Fruit fly (Drosophila melanogaster): ENCODE data around the gene Sfp26Ad.

Gene Sfp26Ad

dm6 chr2L:5923603-5924138 lies 19.4 kb downstream of the Sfp26Ad start, which contains the start of gene CG9016:
TSS of gene CG9016 (minus strand) at chr2L:5923653.
- TF ChIP-seq svp (GFP tag): peak; percentile 6
- TF ChIP-seq CG7368 (GFP tag; optimal IDR thresholded peaks at IDR 0.05): peak; percentile 52
- TF ChIP-seq Eip78C (GFP tag): no peak

- TF ChIP-seq CG9139 (GFP tag; optimal IDR thresholded peaks at IDR 0.05) (no peak), Eip93F (GFP tag; optimal IDR thresholded peaks at IDR 0.05) (no peak), CG10631 (GFP tag; optimal IDR thresholded peaks at IDR 0.05) (no peak), lz (GFP tag; optimal IDR thresholded peaks at IDR 0.05) (no peak), CG15336 (GFP tag; IDR thresholded peaks at IDR 0.05) (no peak), CG6276 (GFP tag; optimal IDR thresholded peaks at IDR 0.05) (no peak), CG32006 (GFP tag; optimal IDR thresholded peaks at IDR 0.05) (no peak), esn (GFP tag; optimal IDR thresholded peaks at IDR 0.05) (no peak), fd85E (GFP tag; optimal IDR thresholded peaks at IDR 0.05) (no peak), Gug (GFP tag; IDR thresholded peaks at IDR 0.05) (no peak), pdm3 (GFP tag; optimal IDR thresholded peaks at IDR 0.05) (no peak), cyc (GFP tag; optimal IDR thresholded peaks at IDR 0.05) (no peak), Hr39 (GFP tag; optimal IDR thresholded peaks at IDR 0.05) (no peak), CG11902 (GFP tag; optimal IDR thresholded peaks at IDR 0.05) (no peak), Blimp-1 (GFP tag; optimal IDR thresholded peaks at IDR 0.05) (no peak), Met (GFP tag; optimal IDR thresholded peaks at IDR 0.05) (no peak), acj6 (GFP tag; optimal IDR thresholded peaks at IDR 0.05) (no peak), Eip75B (GFP tag; optimal IDR thresholded peaks at IDR 0.05) (no peak), Sox14 (GFP tag; optimal IDR thresholded peaks at IDR 0.05) (no peak), fkh (GFP tag; optimal IDR thresholded peaks at IDR 0.05) (no peak)
Measured at dm6 chr2L:5910189-5910588, 32.9 kb downstream of the Sfp26Ad start, which contains the start of gene CG14000. TSS of gene CG14000 (minus strand) at chr2L:5910289.

DNA sequence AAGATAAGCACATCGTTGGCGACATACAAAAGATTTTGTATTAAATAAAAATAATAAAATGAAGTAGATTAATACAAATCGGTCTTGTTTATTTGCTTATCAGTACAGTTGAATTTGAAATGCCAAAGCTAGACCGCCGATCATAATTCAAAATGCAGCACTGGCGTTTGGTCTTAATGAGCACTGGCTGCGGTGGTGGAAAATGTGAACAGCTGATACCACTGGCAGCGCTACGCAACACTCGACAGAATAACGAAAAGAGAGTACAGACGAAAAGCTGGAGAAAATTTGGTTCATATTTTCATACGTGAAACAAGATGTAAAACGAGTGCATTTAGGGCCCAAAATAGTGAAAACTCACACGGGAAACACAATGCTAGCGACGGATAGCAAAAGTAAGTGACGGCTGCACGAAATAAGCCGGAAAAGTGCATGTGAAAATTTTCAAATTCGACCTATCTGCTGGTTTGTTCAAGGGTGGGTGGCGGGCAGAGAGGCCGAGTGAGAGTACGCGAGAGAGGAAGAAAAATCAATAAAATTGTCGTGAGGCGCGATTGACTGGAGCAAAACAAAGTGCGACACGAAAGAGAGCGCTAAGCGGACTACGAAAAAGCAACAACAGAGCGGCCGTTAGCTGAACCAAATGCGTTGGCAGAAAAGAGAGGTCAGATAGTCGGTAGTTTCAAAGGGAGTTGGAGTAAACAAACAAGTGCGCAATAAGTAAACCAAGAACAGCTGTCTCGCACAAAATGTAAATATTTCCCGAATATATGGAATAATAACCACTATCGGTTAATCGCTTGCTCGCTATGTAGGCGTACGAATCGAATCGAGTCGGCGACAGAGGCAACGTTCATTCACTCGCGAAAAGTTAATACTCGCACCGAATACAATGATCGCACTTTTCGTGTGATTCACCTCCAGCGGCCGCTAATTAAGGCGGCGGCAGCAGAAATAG lies 35.9 kb downstream of the Sfp26Ad start, which contains the start of gene bchs:
Gene bchs (plus strand): TSS at position 277 of the 958 bp plus-strand sequence.
- TF ChIP-seq CG32006 (GFP tag; optimal IDR thresholded peaks at IDR 0.05) (no peak), CG7368 (GFP tag; optimal IDR thresholded peaks at IDR 0.05) (no peak), CG8632 (GFP tag; optimal IDR thresholded peaks at IDR 0.05) (no peak), Ets96B (tag; optimal IDR thresholded peaks at IDR 0.05) (no peak), Blimp-1 (GFP tag; optimal IDR thresholded peaks at IDR 0.05) (no peak), OdsH (GFP tag; optimal IDR thresholded peaks at IDR 0.05) (no peak), net (GFP tag; optimal IDR thresholded peaks at IDR 0.05) (no peak), Met (GFP tag; optimal IDR thresholded peaks at IDR 0.05) (no peak), CG3919 (GFP tag; optimal IDR thresholded peaks at IDR 0.05) (no peak), spab (GFP tag; optimal IDR thresholded peaks at IDR 0.05) (no peak), CG34406 (GFP tag; optimal IDR thresholded peaks at IDR 0.05) (peak; percentile 17), eg (GFP tag; IDR thresholded peaks at IDR 0.05) (no peak), dsx (GFP tag; optimal IDR thresholded peaks at IDR 0.05; ENCODE audit: poor library complexity, severe bottlenecking) (no peak), CG3032 (tag; optimal IDR thresholded peaks at IDR 0.05) (no peak), fkh (GFP tag; optimal IDR thresholded peaks at IDR 0.05) (peak; percentile 100), Hr4 (GFP tag; optimal IDR thresholded peaks at IDR 0.05) (no peak), CG8319 (GFP tag; optimal IDR thresholded peaks at IDR 0.05) (no peak), CG31627 (GFP tag; optimal IDR thresholded peaks at IDR 0.05) (peak; percentile 62), fd85E (GFP tag; optimal IDR thresholded peaks at IDR 0.05) (no peak), Eip75B (GFP tag; optimal IDR thresholded peaks at IDR 0.05) (peak; percentile 12), Eip78C (GFP tag) (no peak), lz (GFP tag; optimal IDR thresholded peaks at IDR 0.05) (peak; percentile 25), acj6 (GFP tag; optimal IDR thresholded peaks at IDR 0.05) (no peak), CG6163 (GFP tag; IDR thresholded peaks at IDR 0.05) (no peak; the same call in 1 of the 3 replicates), CG10631 (GFP tag; optimal IDR thresholded peaks at IDR 0.05) (no peak), Smox (GFP tag; optimal IDR thresholded peaks at IDR 0.05) (no peak), CG8119 (GFP tag; IDR thresholded peaks at IDR 0.05) (0 out of 3 replicates have a peak, but pooled peaks have one; percentile 42), Ets21C (GFP tag; optimal IDR thresholded peaks at IDR 0.05) (no peak), ss (GFP tag; optimal IDR thresholded peaks at IDR 0.05) (no peak), CG10669 (GFP tag; optimal IDR thresholded peaks at IDR 0.05) (no peak), vri (GFP tag; optimal IDR thresholded peaks at IDR 0.05) (peak; percentile 73), esn (GFP tag; optimal IDR thresholded peaks at IDR 0.05) (peak; percentile 5), pdm3 (GFP tag; optimal IDR thresholded peaks at IDR 0.05) (no peak), Gug (GFP tag; IDR thresholded peaks at IDR 0.05) (no peak), CG9139 (GFP tag; optimal IDR thresholded peaks at IDR 0.05) (no peak), CG16779 (tag; optimal IDR thresholded peaks at IDR 0.05) (peak; percentile 11)

All from whole organism, prepupa.